Worm (Caenorhabditis elegans): ENCODE results near the gene C09B8.8.

- no peak for TF ChIP-seq eyg-1 (tag; optimal IDR thresholded peaks at IDR 0.05)
- no peak for TF ChIP-seq dve-1 (tag; optimal IDR thresholded peaks at IDR 0.05)
- TF ChIP-seq elt-4 (tag; optimal IDR thresholded peaks at IDR 0.05): no peak
- TF ChIP-seq ama-1 (optimal IDR thresholded peaks at IDR 0.05): no peak
- TF ChIP-seq nhr-11 (tag; optimal IDR thresholded peaks at IDR 0.05): no peak
Measured at ce11 chrX:6031169-6031568, 15.9 kb downstream of the C09B8.8 start, which contains the start of gene ipp-5.
